Fruit fly (Drosophila melanogaster): Measurements from ENCODE around the gene CG2887.

Gene CG2887

dm6 chrX:10459576-10459975, 18.7 kb downstream of the CG2887 start, which contains the start of gene Or9a:
Gene Or9a, minus strand, starts transcription at chrX:10459676.
- TF ChIP-seq Crg-1 (GFP tag; optimal IDR thresholded peaks at IDR 0.05), result no peak
- TF ChIP-seq pad (GFP tag; optimal IDR thresholded peaks at IDR 0.05), result no peak
- TF ChIP-seq tj (GFP tag; optimal IDR thresholded peaks at IDR 0.05), result no peak
- TF ChIP-seq Hr96 (GFP tag; optimal IDR thresholded peaks at IDR 0.05), result no peak
- TF ChIP-seq CG5204 (GFP tag; optimal IDR thresholded peaks at IDR 0.05), result no peak
- no peak for TF ChIP-seq CG11617 (GFP tag; optimal IDR thresholded peaks at IDR 0.05)
- TF ChIP-seq cnc (optimal IDR thresholded peaks at IDR 0.05), result no peak
- no peak for TF ChIP-seq CG33017 (tag; optimal IDR thresholded peaks at IDR 0.05)
- TF ChIP-seq Mnt (GFP tag; optimal IDR thresholded peaks at IDR 0.05), result no peak
- TF ChIP-seq CG1620 (GFP tag; optimal IDR thresholded peaks at IDR 0.05), result no peak

- TF ChIP-seq CG33017 (tag; optimal IDR thresholded peaks at IDR 0.05), result no peak
- no peak for TF ChIP-seq CG7045 (GFP tag; optimal IDR thresholded peaks at IDR 0.05)
- TF ChIP-seq cnc (optimal IDR thresholded peaks at IDR 0.05), result no peak
- no peak for TF ChIP-seq kay (GFP tag; ENCODE audit: borderline replicate concordance)
- TF ChIP-seq toe (GFP tag; optimal IDR thresholded peaks at IDR 0.05), result no peak
- no peak for TF ChIP-seq Clk (GFP tag; optimal IDR thresholded peaks at IDR 0.05)
- no peak for TF ChIP-seq CG14711 (tag; optimal IDR thresholded peaks at IDR 0.05)
- no peak for TF ChIP-seq tj (GFP tag; optimal IDR thresholded peaks at IDR 0.05)
- TF ChIP-seq ovo (GFP tag; optimal IDR thresholded peaks at IDR 0.05), result no peak
- no peak for TF ChIP-seq Hr96 (GFP tag; optimal IDR thresholded peaks at IDR 0.05)
Measured at dm6 chrX:10454795-10455194, 23.5 kb downstream of the CG2887 start, which contains the start of gene CG32683. Gene CG32683, minus strand, starts transcription at chrX:10454895.

dm6 chrX:10432712-10433111, 45.6 kb downstream of the CG2887 start, which contains the start of gene CG12640:
Gene CG12640, minus strand, starts transcription at chrX:10432812.
- TF ChIP-seq cic (GFP tag; optimal IDR thresholded peaks at IDR 0.05), result no peak
- TF ChIP-seq ovo (GFP tag; optimal IDR thresholded peaks at IDR 0.05), result no peak
- no peak for TF ChIP-seq CG12768 (GFP tag; optimal IDR thresholded peaks at IDR 0.05)

All from whole organism, adult.